Worm (Caenorhabditis elegans): ENCODE measurements around the gene C06H2.7.

Gene C06H2.7

ce11 chrV:11167745-11168144, 23.2 kb upstream of the C06H2.7 start:
- TF ChIP-seq fkh-10 (GFP tag; optimal IDR thresholded peaks at IDR 0.05) (peak; percentile 72), zip-11 (GFP tag; IDR thresholded peaks at IDR 0.05) (no peak)

- no peak for TF ChIP-seq ceh-20 (GFP tag; IDR thresholded peaks at IDR 0.05)
- no peak for TF ChIP-seq zfp-3 (GFP tag; conservative IDR thresholded peaks at IDR 0.05)
- no peak for TF ChIP-seq Y48G9A.11 (GFP tag; IDR thresholded peaks at IDR 0.05)
- no peak for TF ChIP-seq egl-27 (tag; optimal IDR thresholded peaks at IDR 0.05)
- TF ChIP-seq snpc-4 (tag; optimal IDR thresholded peaks at IDR 0.05): no peak
- no peak for TF ChIP-seq ceh-82 (tag; optimal IDR thresholded peaks at IDR 0.05)
- no peak for TF ChIP-seq cey-2 (tag; optimal IDR thresholded peaks at IDR 0.05; ENCODE audit: borderline replicate concordance, insufficient read depth)
- TF ChIP-seq gei-8 (GFP tag; optimal IDR thresholded peaks at IDR 0.05): no peak
These were observed 19.9 kb upstream of the C06H2.7 start, which contains the start of gene srg-40 for ce11 chrV:11164475-11164874. Gene srg-40, minus strand, starts transcription at chrV:11164575.

- TF ChIP-seq mxl-3 (GFP tag; optimal IDR thresholded peaks at IDR 0.05) (no peak), nhr-6 (tag; optimal IDR thresholded peaks at IDR 0.05) (no peak), pha-4 (GFP tag; IDR thresholded peaks at IDR 0.05) (no peak), pha-4 (tag; optimal IDR thresholded peaks at IDR 0.05) (no peak), ztf-11 (tag; optimal IDR thresholded peaks at IDR 0.05) (no peak), madf-9 (GFP tag; conservative IDR thresholded peaks at IDR 0.05) (no peak), hlh-30 (tag; optimal IDR thresholded peaks at IDR 0.05; ENCODE audit: insufficient read depth) (no peak), arid-1 (GFP tag; conservative IDR thresholded peaks at IDR 0.05) (no peak), mep-1 (tag; optimal IDR thresholded peaks at IDR 0.05) (no peak), nhr-48 (tag; optimal IDR thresholded peaks at IDR 0.05) (no peak), D1046.2 (GFP tag; IDR thresholded peaks at IDR 0.05) (no peak), ctbp-1 (GFP tag; IDR thresholded peaks at IDR 0.05) (no peak), ceh-82 (tag; optimal IDR thresholded peaks at IDR 0.05) (no peak), mdt-29 (GFP tag; IDR thresholded peaks at IDR 0.05) (no peak), fos-1 (tag; optimal IDR thresholded peaks at IDR 0.05) (no peak), F49E8.2 (tag; optimal IDR thresholded peaks at IDR 0.05; ENCODE audit: borderline replicate concordance) (no peak), egl-27 (tag; optimal IDR thresholded peaks at IDR 0.05) (no peak), unc-130 (GFP tag; optimal IDR thresholded peaks at IDR 0.05) (no peak)
These were observed 17.2 kb upstream of the C06H2.7 start, which contains the start of gene srg-41 for ce11 chrV:11161791-11162190. Gene srg-41, minus strand, starts transcription at chrV:11161891.

ce11 chrV:11157947-11158346, 13.4 kb upstream of the C06H2.7 start, which contains the start of gene srg-42:
Gene srg-42, minus strand, starts transcription at chrV:11158047.
- TF ChIP-seq nhr-6 (tag; optimal IDR thresholded peaks at IDR 0.05) (no peak), snpc-1.2 (GFP tag; IDR thresholded peaks at IDR 0.05) (no peak), snpc-4 (tag; optimal IDR thresholded peaks at IDR 0.05) (no peak), aha-1 (tag) (no peak), mep-1 (tag; optimal IDR thresholded peaks at IDR 0.05) (no peak), F49E8.2 (tag; optimal IDR thresholded peaks at IDR 0.05; ENCODE audit: borderline replicate concordance) (no peak), ctbp-1 (GFP tag; IDR thresholded peaks at IDR 0.05) (no peak), T26A8.4 (GFP tag; IDR thresholded peaks at IDR 0.05) (no peak), egl-27 (tag; optimal IDR thresholded peaks at IDR 0.05) (no peak)

ce11 chrV:11156589-11156988, 12.0 kb upstream of the C06H2.7 start:
- no peak for TF ChIP-seq lin-1 (GFP tag; IDR thresholded peaks at IDR 0.05)
- TF ChIP-seq Y105C5A.15 (GFP tag; IDR thresholded peaks at IDR 0.05): no peak
- no peak for TF ChIP-seq aly-2 (tag; optimal IDR thresholded peaks at IDR 0.05)
- TF ChIP-seq lin-15B (tag; optimal IDR thresholded peaks at IDR 0.05): no peak
- TF ChIP-seq mdt-29 (GFP tag; IDR thresholded peaks at IDR 0.05): no peak
- no peak for TF ChIP-seq spr-1 (tag; optimal IDR thresholded peaks at IDR 0.05)
- TF ChIP-seq daf-16 (GFP tag; optimal IDR thresholded peaks at IDR 0.05): no peak
- TF ChIP-seq daf-16 (tag; optimal IDR thresholded peaks at IDR 0.05): no peak
- no peak for TF ChIP-seq mdl-1 (tag; optimal IDR thresholded peaks at IDR 0.05)
- no peak for TF ChIP-seq saeg-2 (GFP tag; IDR thresholded peaks at IDR 0.05)
- TF ChIP-seq lim-7 (GFP tag; IDR thresholded peaks at IDR 0.05): no peak
- no peak for TF ChIP-seq zip-11 (GFP tag; IDR thresholded peaks at IDR 0.05)

All from whole organism, L4 larva.